Worm (Caenorhabditis elegans) whole organism, midembryonic: ENCODE data around the gene F26D11.1.

Experiments
- flt-1 ChIP-seq: fragments of 200-800 bp; sonication (Bioruptor generic); IDR thresholded peaks from 2 replicates; pipeline ENCODE4 v1.3.6; 2022; ENCODE audit warnings: missing genetic modification characterization, missing compliant biosample characterization
- klf-2 ChIP-seq: fragments of 200-800 bp; sonication (Bioruptor generic); conservative IDR thresholded peaks from 2 replicates; pipeline ENCODE4 v1.3.6; 2022; ENCODE audit warnings: missing genetic modification reagents, missing genetic modification characterization, missing compliant biosample characterization
- med-1 ChIP-seq: sonication (generic microtip); optimal IDR thresholded peaks from 2 replicates; lab custom pipeline; 2017; ENCODE audit warnings: missing genetic modification characterization, mild to moderate bottlenecking, missing compliant biosample characterization, antibody characterized with exemption, missing genetic modification reagents; ENCODE audit not compliant: insufficient read depth
- ref-1 ChIP-seq: fragments of 200-800 bp; sonication (Bioruptor generic); conservative IDR thresholded peaks from 2 replicates; pipeline ENCODE4 v1.3.6; 2022; ENCODE audit warnings: missing genetic modification reagents, missing genetic modification characterization, missing compliant biosample characterization
- tab-1 ChIP-seq: fragments of 200-800 bp; sonication (Bioruptor generic); IDR thresholded peaks from 2 replicates; pipeline ENCODE4 v1.3.6; 2022; ENCODE audit warnings: missing genetic modification characterization, missing compliant biosample characterization
- ztf-29 ChIP-seq: fragments of 200-800 bp; sonication (Bioruptor generic); IDR thresholded peaks from 2 replicates; pipeline ENCODE4 v1.3.6; 2022; ENCODE audit warnings: missing genetic modification reagents, missing genetic modification characterization, missing compliant biosample characterization

DNA sequence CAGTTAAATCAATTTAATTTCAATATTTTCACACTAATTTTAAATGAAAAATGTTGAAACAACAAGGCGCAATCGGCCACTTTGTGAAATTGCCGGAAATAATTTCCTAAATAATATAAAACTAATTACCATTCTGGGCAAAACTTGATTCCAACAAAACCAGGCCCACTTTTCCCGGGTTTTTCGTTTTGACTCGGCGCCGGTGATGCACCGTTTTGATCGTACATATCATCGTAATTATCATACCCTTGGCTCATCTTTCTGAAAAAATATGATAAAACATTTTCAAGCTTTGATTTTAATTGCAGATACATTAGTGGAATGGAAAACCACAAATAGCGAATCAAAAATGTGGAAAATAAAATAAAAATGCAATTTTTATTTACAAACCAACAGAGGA, 30.7 kb downstream of the F26D11.1 start, which contains the start of gene rpb-9:
- TF ChIP-seq med-1: no peak
- no peak for TF ChIP-seq tab-1 (GFP tag; lab: Robert Waterston, UW)
- TF ChIP-seq klf-2 (GFP tag; lab: Robert Waterston, UW): no peak
- no peak for TF ChIP-seq flt-1 (GFP tag; lab: Robert Waterston, UW)
- TF ChIP-seq ztf-29: no peak
- no peak for TF ChIP-seq ref-1 (GFP tag; lab: Robert Waterston, UW)
